Fruit fly (Drosophila melanogaster): ENCODE measurements around the gene Septin2.

Septin2 gene

dm6 chr3R:20576789-20577188, 11.4 kb downstream of the Septin2 start, which contains the start of the genes TFAM and CG5412 (continued):
- no peak for TF ChIP-seq shn (GFP tag; optimal IDR thresholded peaks at IDR 0.05)
- TF ChIP-seq CG18262 (tag; optimal IDR thresholded peaks at IDR 0.05), result no peak
- no peak for TF ChIP-seq CG1602 (GFP tag; optimal IDR thresholded peaks at IDR 0.05)
- no peak for TF ChIP-seq odd (GFP tag; optimal IDR thresholded peaks at IDR 0.05)
- no peak for TF ChIP-seq CG8089 (GFP tag; optimal IDR thresholded peaks at IDR 0.05)
- no peak for TF ChIP-seq CG2199 (GFP tag; IDR thresholded peaks at IDR 0.05)
- TF ChIP-seq ase (GFP tag; IDR thresholded peaks at IDR 0.05), result no peak
- TF ChIP-seq CG13287 (GFP tag; IDR thresholded peaks at IDR 0.05; ENCODE audit: partially characterized antibody), result peak; percentile 58
- TF ChIP-seq CG11456 (GFP tag; IDR thresholded peaks at IDR 0.05), result no peak
- TF ChIP-seq CG10565 (GFP tag; optimal IDR thresholded peaks at IDR 0.05), result no peak
- peak; percentile 85 for TF ChIP-seq CG4617 (GFP tag; optimal IDR thresholded peaks at IDR 0.05; ENCODE audit: borderline replicate concordance)
- TF ChIP-seq CG6254 (GFP tag; optimal IDR thresholded peaks at IDR 0.05), result no peak
- TF ChIP-seq CG2116 (GFP tag; optimal IDR thresholded peaks at IDR 0.05), result no peak
- TF ChIP-seq h (optimal IDR thresholded peaks at IDR 0.05), result no peak
- TF ChIP-seq CG7786 (GFP tag; optimal IDR thresholded peaks at IDR 0.05), result no peak
- no peak for TF ChIP-seq CG42726 (GFP tag; IDR thresholded peaks at IDR 0.05; ENCODE audit: partially characterized antibody)
- no peak for TF ChIP-seq lola (GFP tag; optimal IDR thresholded peaks at IDR 0.05)
- no peak for TF ChIP-seq CG5245 (GFP tag; optimal IDR thresholded peaks at IDR 0.05)
- TF ChIP-seq CG13894 (tag; optimal IDR thresholded peaks at IDR 0.05), result no peak
- no peak for TF ChIP-seq sug (tag; optimal IDR thresholded peaks at IDR 0.05)
- TF ChIP-seq CG2120 (GFP tag; optimal IDR thresholded peaks at IDR 0.05), result no peak
- peak; percentile 66 for TF ChIP-seq pzg (GFP tag; optimal IDR thresholded peaks at IDR 0.05)
- no peak for TF ChIP-seq fu2 (GFP tag; optimal IDR thresholded peaks at IDR 0.05)
- TF ChIP-seq CG14441 (GFP tag; IDR thresholded peaks at IDR 0.05), result no peak
- TF ChIP-seq Aef1 (GFP tag; IDR thresholded peaks at IDR 0.05), result no peak
- TF ChIP-seq CG6654 (GFP tag; optimal IDR thresholded peaks at IDR 0.05), result no peak
- TF ChIP-seq CG12071 (GFP tag; optimal IDR thresholded peaks at IDR 0.05), result no peak
- TF ChIP-seq CG15601 (tag; optimal IDR thresholded peaks at IDR 0.05), result no peak
- TF ChIP-seq inv (GFP tag; IDR thresholded peaks at IDR 0.05; ENCODE audit: partially characterized antibody), result no peak
- no peak for TF ChIP-seq CoRest (tag; optimal IDR thresholded peaks at IDR 0.05)
- TF ChIP-seq Sry-δ (GFP tag; optimal IDR thresholded peaks at IDR 0.05), result peak; percentile 83
- no peak for TF ChIP-seq pros (GFP tag; optimal IDR thresholded peaks at IDR 0.05)
- TF ChIP-seq CG7271 (tag; optimal IDR thresholded peaks at IDR 0.05), result no peak
- TF ChIP-seq YL-1 (GFP tag; optimal IDR thresholded peaks at IDR 0.05), result peak; percentile 84
- no peak for TF ChIP-seq Usf (GFP tag; optimal IDR thresholded peaks at IDR 0.05)
- TF ChIP-seq stwl (tag; optimal IDR thresholded peaks at IDR 0.05), result peak; percentile 55
- TF ChIP-seq disco-r (GFP tag; optimal IDR thresholded peaks at IDR 0.05), result no peak
- no peak for TF ChIP-seq p53 (GFP tag; optimal IDR thresholded peaks at IDR 0.05)
- no peak for TF ChIP-seq CG6175 (GFP tag; IDR thresholded peaks at IDR 0.05)
- TF ChIP-seq CG13123 (GFP tag; optimal IDR thresholded peaks at IDR 0.05), result no peak
- TF ChIP-seq toy (GFP tag; IDR thresholded peaks at IDR 0.05), result no peak
- TF ChIP-seq CG8290 (GFP tag; optimal IDR thresholded peaks at IDR 0.05), result no peak
- TF ChIP-seq CG8290 (tag; optimal IDR thresholded peaks at IDR 0.05), result no peak
- TF ChIP-seq Xbp1 (GFP tag; optimal IDR thresholded peaks at IDR 0.05), result no peak
- no peak for TF ChIP-seq Sox100B (GFP tag; optimal IDR thresholded peaks at IDR 0.05)
- TF ChIP-seq Rfx (GFP tag; IDR thresholded peaks at IDR 0.05), result no peak
- TF ChIP-seq CG10979 (tag; optimal IDR thresholded peaks at IDR 0.05), result no peak
- no peak for TF ChIP-seq danr (GFP tag; IDR thresholded peaks at IDR 0.05)
- TF ChIP-seq lilli (GFP tag; optimal IDR thresholded peaks at IDR 0.05), result no peak
- TF ChIP-seq nmo (GFP tag; optimal IDR thresholded peaks at IDR 0.05), result peak; percentile 14
- peak; percentile 2 for TF ChIP-seq CG6813 (GFP tag; optimal IDR thresholded peaks at IDR 0.05)
- no peak; the same call in 1 of the 2 replicates for TF ChIP-seq hbn (GFP tag; IDR thresholded peaks at IDR 0.05; ENCODE audit: partially characterized antibody)
